Fruit fly (Drosophila melanogaster): Measurements from ENCODE around the gene CG32432.

Gene CG32432

dm6 chr3L:20883969-20884368 lies 1.0 kb downstream of the CG32432 start:
- TF ChIP-seq CG1621 (tag; optimal IDR thresholded peaks at IDR 0.05) (no peak), CG10669 (GFP tag; optimal IDR thresholded peaks at IDR 0.05) (no peak), Eip78C (GFP tag) (no peak), Smox (GFP tag; optimal IDR thresholded peaks at IDR 0.05) (no peak), fd85E (GFP tag; optimal IDR thresholded peaks at IDR 0.05) (no peak), Gug (GFP tag; IDR thresholded peaks at IDR 0.05) (no peak), Eip75B (GFP tag; optimal IDR thresholded peaks at IDR 0.05) (no peak), pdm3 (GFP tag; optimal IDR thresholded peaks at IDR 0.05) (no peak), CG32006 (GFP tag; optimal IDR thresholded peaks at IDR 0.05) (no peak), Sox102F (GFP tag; optimal IDR thresholded peaks at IDR 0.05) (no peak), spab (GFP tag; optimal IDR thresholded peaks at IDR 0.05) (no peak), dac (GFP tag; optimal IDR thresholded peaks at IDR 0.05) (no peak), CG3919 (GFP tag; optimal IDR thresholded peaks at IDR 0.05) (no peak)

DNA sequence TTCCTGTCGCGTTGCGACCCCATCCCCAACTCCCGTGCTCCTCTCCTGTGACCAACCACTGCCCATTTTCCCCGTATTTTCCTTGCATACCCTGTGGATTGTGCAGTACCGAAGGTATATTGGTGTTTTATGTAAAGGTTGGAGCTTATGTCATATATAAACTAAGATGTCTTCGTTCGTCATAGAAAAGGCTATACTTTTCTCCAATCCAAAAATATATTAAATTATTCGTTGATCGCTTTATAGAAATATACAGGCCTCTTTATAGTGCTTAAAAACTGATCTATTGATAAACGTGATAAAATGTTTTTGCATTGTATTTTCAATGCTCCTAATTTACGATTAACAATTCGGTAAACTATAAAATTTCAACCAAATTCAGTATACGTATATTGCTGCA lies 16.0 kb downstream of the CG32432 start:
- TF ChIP-seq vri (GFP tag; optimal IDR thresholded peaks at IDR 0.05) = no peak
- peak; percentile 38 for TF ChIP-seq Eip78C (GFP tag)
- TF ChIP-seq Hr4 (GFP tag; optimal IDR thresholded peaks at IDR 0.05) = peak; percentile 6

DNA sequence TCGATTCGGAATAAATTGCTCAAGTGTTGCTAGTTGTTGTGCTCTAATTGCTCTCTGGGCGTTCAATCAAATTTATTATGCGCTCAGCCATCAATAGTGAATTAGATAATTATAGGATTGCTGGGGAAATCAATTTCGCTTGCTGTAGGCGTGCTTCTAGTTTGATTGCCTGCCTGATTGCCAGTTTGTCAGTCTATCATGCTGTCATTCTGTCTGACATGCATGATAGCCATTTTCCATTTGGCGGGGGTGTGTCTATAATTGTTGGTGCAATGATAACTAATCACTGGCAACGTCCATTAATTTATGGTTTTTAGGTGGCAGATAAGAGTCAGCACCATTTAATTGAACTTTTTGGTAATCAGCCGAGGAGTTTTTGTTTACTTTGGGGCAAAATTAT lies 27.4 kb downstream of the CG32432 start:
- TF ChIP-seq acj6 (GFP tag; optimal IDR thresholded peaks at IDR 0.05) = no peak
- no peak for TF ChIP-seq achi (GFP tag; optimal IDR thresholded peaks at IDR 0.05)
- TF ChIP-seq ss (GFP tag; optimal IDR thresholded peaks at IDR 0.05) = no peak
- TF ChIP-seq CG3032 (tag; optimal IDR thresholded peaks at IDR 0.05) = no peak
- TF ChIP-seq Sox14 (GFP tag; optimal IDR thresholded peaks at IDR 0.05) = no peak
- no peak for TF ChIP-seq Ets21C (GFP tag; optimal IDR thresholded peaks at IDR 0.05)
- TF ChIP-seq CG34406 (GFP tag; optimal IDR thresholded peaks at IDR 0.05) = no peak
- TF ChIP-seq CG6808 (GFP tag; optimal IDR thresholded peaks at IDR 0.05) = no peak
- TF ChIP-seq CG15336 (GFP tag; IDR thresholded peaks at IDR 0.05) = no peak
- no peak for TF ChIP-seq topi (GFP tag; optimal IDR thresholded peaks at IDR 0.05)
- TF ChIP-seq svp (GFP tag) = no peak
- no peak for TF ChIP-seq Met (GFP tag; optimal IDR thresholded peaks at IDR 0.05)
- TF ChIP-seq CG32006 (GFP tag; optimal IDR thresholded peaks at IDR 0.05) = no peak
- TF ChIP-seq CG6854 (GFP tag; optimal IDR thresholded peaks at IDR 0.05) = no peak

dm6 chr3L:20848572-20848971 lies 36.4 kb downstream of the CG32432 start:
- TF ChIP-seq CG6792 (GFP tag; optimal IDR thresholded peaks at IDR 0.05) (no peak), cyc (GFP tag; optimal IDR thresholded peaks at IDR 0.05) (no peak), Hr38 (GFP tag; optimal IDR thresholded peaks at IDR 0.05) (no peak), dsx (GFP tag; optimal IDR thresholded peaks at IDR 0.05; ENCODE audit: poor library complexity, severe bottlenecking) (no peak), svp (GFP tag) (no peak), CG10631 (GFP tag; optimal IDR thresholded peaks at IDR 0.05) (no peak), CG6163 (GFP tag; IDR thresholded peaks at IDR 0.05) (no peak), fd85E (GFP tag; optimal IDR thresholded peaks at IDR 0.05) (no peak), Met (GFP tag; optimal IDR thresholded peaks at IDR 0.05) (no peak), CG15336 (GFP tag; IDR thresholded peaks at IDR 0.05) (no peak), CG6808 (GFP tag; optimal IDR thresholded peaks at IDR 0.05) (no peak), Sox102F (GFP tag; optimal IDR thresholded peaks at IDR 0.05) (no peak), Blimp-1 (GFP tag; optimal IDR thresholded peaks at IDR 0.05) (no peak), Ets21C (GFP tag; optimal IDR thresholded peaks at IDR 0.05) (no peak), pdm3 (GFP tag; optimal IDR thresholded peaks at IDR 0.05) (no peak), Eip78C (GFP tag) (no peak), vri (GFP tag; optimal IDR thresholded peaks at IDR 0.05) (no peak), CG8319 (GFP tag; optimal IDR thresholded peaks at IDR 0.05) (no peak), CG32006 (GFP tag; optimal IDR thresholded peaks at IDR 0.05) (no peak), CG7368 (GFP tag; optimal IDR thresholded peaks at IDR 0.05) (no peak)

All from whole organism, prepupa.